Fruit fly (Drosophila melanogaster): Measurements from ENCODE around the gene BBS5.
A peak's percentile ranks its signal among the peaks of the same experiment; 100 is the strongest.

The BBS5 gene

dm6 chr3R:4861144-4861543, 45.0 kb downstream of the BBS5 start (continued):
- no peak for TF ChIP-seq CG15601 (tag; optimal IDR thresholded peaks at IDR 0.05)
- no peak for TF ChIP-seq MBD-R2 (GFP tag; IDR thresholded peaks at IDR 0.05)
- TF ChIP-seq chm (GFP tag; IDR thresholded peaks at IDR 0.05) = no peak
- peak; percentile 15 for TF ChIP-seq fd102C (GFP tag; optimal IDR thresholded peaks at IDR 0.05)
- no peak for TF ChIP-seq lilli (GFP tag; optimal IDR thresholded peaks at IDR 0.05)
- TF ChIP-seq CG3847 (GFP tag; IDR thresholded peaks at IDR 0.05) = no peak
- TF ChIP-seq usp (GFP tag; optimal IDR thresholded peaks at IDR 0.05) = no peak
- TF ChIP-seq CG14860 (GFP tag; IDR thresholded peaks at IDR 0.05; ENCODE audit: partially characterized antibody) = no peak
- no peak for TF ChIP-seq dati (GFP tag; IDR thresholded peaks at IDR 0.05)
- no peak for TF ChIP-seq CG34376 (GFP tag; optimal IDR thresholded peaks at IDR 0.05)
- TF ChIP-seq CG4820 (GFP tag; optimal IDR thresholded peaks at IDR 0.05) = no peak
- no peak for TF ChIP-seq ttk (GFP tag; IDR thresholded peaks at IDR 0.05)
- TF ChIP-seq CG8388 (GFP tag; optimal IDR thresholded peaks at IDR 0.05) = no peak
- TF ChIP-seq CG3065 (GFP tag; optimal IDR thresholded peaks at IDR 0.05) = no peak
- TF ChIP-seq kni (GFP tag; optimal IDR thresholded peaks at IDR 0.05) = peak; percentile 33
- TF ChIP-seq CG11560 (tag; IDR thresholded peaks at IDR 0.05) = no peak
- peak in 1 of 2 experiments; percentile 62 for TF ChIP-seq tll (GFP tag; optimal IDR thresholded peaks at IDR 0.05)
- TF ChIP-seq NfI (GFP tag; optimal IDR thresholded peaks at IDR 0.05) = no peak
- peak; percentile 18 for TF ChIP-seq oc (tag; optimal IDR thresholded peaks at IDR 0.05)
- TF ChIP-seq CG13287 (GFP tag; IDR thresholded peaks at IDR 0.05; ENCODE audit: partially characterized antibody) = no peak
- no peak for TF ChIP-seq ems (GFP tag; optimal IDR thresholded peaks at IDR 0.05)
- TF ChIP-seq zf30C (GFP tag; optimal IDR thresholded peaks at IDR 0.05) = no peak
- TF ChIP-seq MESR4 (GFP tag; optimal IDR thresholded peaks at IDR 0.05) = no peak
- TF ChIP-seq CG1647 (GFP tag; optimal IDR thresholded peaks at IDR 0.05) = no peak
- TF ChIP-seq sd (tag; optimal IDR thresholded peaks at IDR 0.05) = no peak
- TF ChIP-seq Oaz (GFP tag; IDR thresholded peaks at IDR 0.05) = no peak
- no peak for TF ChIP-seq CG12769 (tag; optimal IDR thresholded peaks at IDR 0.05)
- no peak for TF ChIP-seq MTF-1 (GFP tag; optimal IDR thresholded peaks at IDR 0.05; ENCODE audit: borderline replicate concordance)
- TF ChIP-seq toy (GFP tag; IDR thresholded peaks at IDR 0.05) = no peak

- peak; percentile 10 for TF ChIP-seq CG15696 (tag; optimal IDR thresholded peaks at IDR 0.05)
- no peak for TF ChIP-seq hkb (optimal IDR thresholded peaks at IDR 0.05)
- TF ChIP-seq hkb (GFP tag; IDR thresholded peaks at IDR 0.05) = no peak
- TF ChIP-seq oc (tag; optimal IDR thresholded peaks at IDR 0.05) = peak; percentile 53
- TF ChIP-seq dmrt11E (tag; optimal IDR thresholded peaks at IDR 0.05) = peak; percentile 58
- TF ChIP-seq crp (GFP tag; optimal IDR thresholded peaks at IDR 0.05) = no peak
- peak; percentile 12 for TF ChIP-seq cg (GFP tag; optimal IDR thresholded peaks at IDR 0.05)
- no peak for TF ChIP-seq CG32772 (GFP tag; IDR thresholded peaks at IDR 0.05)
- TF ChIP-seq dmrt99B (tag; optimal IDR thresholded peaks at IDR 0.05) = no peak
- peak; percentile 91 for TF ChIP-seq D (optimal IDR thresholded peaks at IDR 0.05)
- TF ChIP-seq D (GFP tag; optimal IDR thresholded peaks at IDR 0.05) = peak; percentile 49
- peak; percentile 28 for TF ChIP-seq zen (tag; optimal IDR thresholded peaks at IDR 0.05)
- no peak for TF ChIP-seq inv (GFP tag; IDR thresholded peaks at IDR 0.05; ENCODE audit: partially characterized antibody)
- TF ChIP-seq CG17829 (tag; optimal IDR thresholded peaks at IDR 0.05) = peak; percentile 28
- TF ChIP-seq pros (GFP tag; optimal IDR thresholded peaks at IDR 0.05) = peak; percentile 72
- no peak for TF ChIP-seq CG18476 (GFP tag; optimal IDR thresholded peaks at IDR 0.05)
- TF ChIP-seq slp2 (GFP tag; optimal IDR thresholded peaks at IDR 0.05) = no peak
- peak in 1 of 2 experiments; percentile 79 for TF ChIP-seq tll (GFP tag; optimal IDR thresholded peaks at IDR 0.05)
- peak; percentile 80 for TF ChIP-seq Kr (GFP tag; optimal IDR thresholded peaks at IDR 0.05)
- no peak for TF ChIP-seq ac (GFP tag; optimal IDR thresholded peaks at IDR 0.05)
- TF ChIP-seq CG17802 (tag; optimal IDR thresholded peaks at IDR 0.05) = no peak
- no peak for TF ChIP-seq Med (GFP tag)
- TF ChIP-seq CG15479 (GFP tag; optimal IDR thresholded peaks at IDR 0.05) = peak; percentile 72
- peak; percentile 23 for TF ChIP-seq twi (tag; optimal IDR thresholded peaks at IDR 0.05)
- peak; percentile 52 for TF ChIP-seq cad (GFP tag; optimal IDR thresholded peaks at IDR 0.05)
Observed at dm6 chr3R:4863825-4864224, 47.7 kb downstream of the BBS5 start.
